Worm (Caenorhabditis elegans) whole organism, young adult: ENCODE data around the gene F41G3.21.

Experiments
- B0261.1 ChIP-seq: sonication (generic microtip); optimal IDR thresholded peaks from 2 replicates; lab custom pipeline; 2016; ENCODE audit warnings: mild to moderate bottlenecking, missing genetic modification characterization, moderate library complexity, missing compliant biosample characterization
- F37B4.10 ChIP-seq: fragments of 200-800 bp; sonication (Bioruptor generic); IDR thresholded peaks from 2 replicates; pipeline ENCODE4 v1.3.6; 2022; ENCODE audit warnings: missing genetic modification characterization, missing compliant biosample characterization
- F55B11.4 ChIP-seq: sonication (generic microtip); optimal IDR thresholded peaks from 2 replicates; lab custom pipeline; 2016; ENCODE audit warnings: missing compliant biosample characterization, missing genetic modification characterization, borderline replicate concordance; ENCODE audit not compliant: insufficient read depth
- F57A8.1 ChIP-seq: fragments of 200-800 bp; sonication (Bioruptor generic); optimal IDR thresholded peaks from 2 replicates; lab custom pipeline; 2018; ENCODE audit warnings: mild to moderate bottlenecking, missing genetic modification characterization, moderate library complexity, missing compliant biosample characterization
- aptf-2 ChIP-seq: fragments of 200-800 bp; sonication (Bioruptor generic); conservative IDR thresholded peaks from 2 replicates; pipeline ENCODE4 v1.3.6; 2022; ENCODE audit warnings: missing genetic modification reagents, missing genetic modification characterization, missing compliant biosample characterization
- bed-2 ChIP-seq: fragments of 200-800 bp; sonication (Bioruptor generic); IDR thresholded peaks from 2 replicates; pipeline ENCODE4 v1.3.6; 2022; ENCODE audit warnings: missing genetic modification reagents, missing genetic modification characterization, missing compliant biosample characterization
- ceh-40 ChIP-seq: fragments of 200-800 bp; sonication (Bioruptor generic); IDR thresholded peaks from 2 replicates; pipeline ENCODE4 v1.3.6; 2022; ENCODE audit warnings: missing genetic modification characterization, missing compliant biosample characterization
- ceh-79 ChIP-seq: sonication (generic microtip); optimal IDR thresholded peaks from 2 replicates; lab custom pipeline; 2017; ENCODE audit warnings: mild to moderate bottlenecking, missing genetic modification characterization, missing compliant biosample characterization
- efl-1 ChIP-seq: fragments of 150-350 bp; optimal IDR thresholded peaks from 2 replicates; lab custom pipeline; 2014; ENCODE audit warnings: missing biosample characterization, missing genetic modification reagents, missing genetic modification characterization
- egl-44 ChIP-seq: fragments of 200-800 bp; sonication (Bioruptor generic); IDR thresholded peaks from 2 replicates; pipeline ENCODE4 v1.3.6; 2022; ENCODE audit warnings: missing genetic modification reagents, missing genetic modification characterization, missing compliant biosample characterization
- fkh-3 ChIP-seq: sonication (generic microtip); optimal IDR thresholded peaks from 2 replicates; lab custom pipeline; 2016; ENCODE audit warnings: mild to moderate bottlenecking, missing genetic modification characterization, missing compliant biosample characterization
- gei-17 ChIP-seq: fragments of 200-800 bp; sonication (Bioruptor generic); optimal IDR thresholded peaks from 2 replicates; lab custom pipeline; 2018; ENCODE audit warnings: mild to moderate bottlenecking, missing genetic modification characterization, missing compliant biosample characterization
- hmg-1.2 ChIP-seq: fragments of 200-800 bp; sonication (Bioruptor generic); IDR thresholded peaks from 2 replicates; pipeline ENCODE4 v1.3.6; 2022; ENCODE audit warnings: missing genetic modification reagents, missing genetic modification characterization, missing compliant biosample characterization
- hmg-20 ChIP-seq: fragments of 200-800 bp; sonication (Bioruptor generic); IDR thresholded peaks from 2 replicates; pipeline ENCODE4 v1.3.6; 2022; ENCODE audit warnings: missing genetic modification reagents, missing genetic modification characterization, missing compliant biosample characterization
- let-607 ChIP-seq, 2 experiments: fragments of 200-800 bp in 1 of 2; sonication (Bioruptor generic) in 1 of 2; sonication (generic microtip) in 1 of 2; optimal IDR thresholded peaks; 2 replicates each; lab custom pipeline; 2016 to 2018; ENCODE audit warnings: mild to moderate bottlenecking in 2 of 2, missing compliant biosample characterization in 2 of 2, missing genetic modification characterization in 2 of 2, moderate library complexity in 2 of 2, missing genotype in 1 of 2
- lin-26 ChIP-seq: fragments of 200-800 bp; sonication (Bioruptor generic); IDR thresholded peaks from 2 replicates; pipeline ENCODE4 v1.3.6; 2022; ENCODE audit warnings: missing genetic modification reagents, missing genetic modification characterization, missing compliant biosample characterization
- lsy-27 ChIP-seq: sonication (generic microtip); optimal IDR thresholded peaks from 2 replicates; lab custom pipeline; 2017; ENCODE audit warnings: missing genetic modification characterization, mild to moderate bottlenecking, missing compliant biosample characterization, antibody characterized with exemption, missing genotype, borderline replicate concordance; ENCODE audit not compliant: insufficient read depth
- nhr-120 ChIP-seq: fragments of 200-800 bp; sonication (Bioruptor generic); IDR thresholded peaks from 2 replicates; pipeline ENCODE4 v1.3.6; 2022; ENCODE audit warnings: missing genetic modification characterization, missing compliant biosample characterization
- nhr-80 ChIP-seq: sonication (generic microtip); optimal IDR thresholded peaks from 2 replicates; lab custom pipeline; 2016; ENCODE audit warnings: missing genetic modification characterization, missing compliant biosample characterization
- rcor-1 ChIP-seq: fragments of 200-800 bp; sonication (Bioruptor generic); IDR thresholded peaks from 2 replicates; pipeline ENCODE4 v1.3.6; 2022; ENCODE audit warnings: missing genetic modification reagents, missing genetic modification characterization, missing compliant biosample characterization
- repo-1 ChIP-seq: sonication (generic microtip); optimal IDR thresholded peaks from 2 replicates; lab custom pipeline; 2017; ENCODE audit warnings: mild to moderate bottlenecking, missing genetic modification characterization, missing compliant biosample characterization
- rpc-1 ChIP-seq, 2 experiments: fragments of 150-350 bp in 1 of 2; sonication (generic microtip) in 1 of 2; optimal IDR thresholded peaks; 2 replicates each; lab custom pipeline; 2014 to 2018; ENCODE audit warnings: missing biosample characterization in 1 of 2, missing genetic modification characterization in 1 of 2, missing genetic modification reagents in 1 of 2, missing genotype in 1 of 2
- snpc-1.1 ChIP-seq: sonication (generic microtip); optimal IDR thresholded peaks from 2 replicates; lab custom pipeline; 2017; ENCODE audit warnings: missing genetic modification characterization, mild to moderate bottlenecking, missing compliant biosample characterization, antibody characterized with exemption, moderate library complexity, missing genotype, missing genetic modification reagents; ENCODE audit not compliant: insufficient read depth
- somi-1 ChIP-seq: fragments of 200-800 bp; sonication (Bioruptor generic); optimal IDR thresholded peaks from 2 replicates; lab custom pipeline; 2018; ENCODE audit warnings: mild to moderate bottlenecking, missing genetic modification characterization, missing compliant biosample characterization
- tbp1 ChIP-seq: fragments of 200-800 bp; sonication (Bioruptor generic); optimal IDR thresholded peaks from 2 replicates; lab custom pipeline; 2018; ENCODE audit warnings: mild to moderate bottlenecking, missing genetic modification characterization, missing compliant biosample characterization
- tbx-9 ChIP-seq: sonication (generic microtip); optimal IDR thresholded peaks from 2 replicates; lab custom pipeline; 2016; ENCODE audit warnings: borderline replicate concordance, missing genetic modification characterization, inconsistent platforms, missing compliant biosample characterization
- tlf-1 ChIP-seq: fragments of 200-800 bp; sonication (Bioruptor generic); optimal IDR thresholded peaks from 2 replicates; lab custom pipeline; 2018; ENCODE audit warnings: mild to moderate bottlenecking, missing genetic modification characterization, missing compliant biosample characterization
- unc-62 ChIP-seq: fragments of 150-350 bp; optimal IDR thresholded peaks from 2 replicates; lab custom pipeline; 2014; ENCODE audit warnings: missing biosample characterization, missing genetic modification reagents, missing genetic modification characterization
- xnd-1 ChIP-seq: sonication (generic microtip); optimal IDR thresholded peaks from 2 replicates; lab custom pipeline; 2016; ENCODE audit warnings: missing genotype, missing genetic modification reagents, missing genetic modification characterization, missing compliant biosample characterization
- zim-3 ChIP-seq: sonication (generic microtip); optimal IDR thresholded peaks from 2 replicates; lab custom pipeline; 2017; ENCODE audit warnings: mild to moderate bottlenecking, missing genetic modification characterization, moderate library complexity, missing compliant biosample characterization
- ztf-3 ChIP-seq: fragments of 200-800 bp; sonication (Bioruptor generic); optimal IDR thresholded peaks from 2 replicates; lab custom pipeline; 2018; ENCODE audit warnings: mild to moderate bottlenecking, missing genetic modification characterization, missing compliant biosample characterization
- ztf-6 ChIP-seq: fragments of 200-800 bp; sonication (Bioruptor generic); IDR thresholded peaks from 2 replicates; pipeline ENCODE4 v1.3.6; 2022; ENCODE audit warnings: missing genetic modification reagents, missing genetic modification characterization, missing compliant biosample characterization

F41G3.21 gene

ce11 chrII:6752850-6753249 lies at the start of gene F41G3.21:
F41G3.21 (minus strand) TSS chrII:6752950.
- TF ChIP-seq tbx-9, result no peak
- TF ChIP-seq lsy-27 (tag; lab: Kevin White, UChicago), result no peak
- no peak for TF ChIP-seq efl-1 (GFP tag; lab: Kevin White, UChicago)
- TF ChIP-seq F37B4.10 (GFP tag; lab: Robert Waterston, UW), result no peak
- TF ChIP-seq somi-1, result no peak
- no peak for TF ChIP-seq hmg-20 (GFP tag; lab: Robert Waterston, UW)
- TF ChIP-seq nhr-120 (GFP tag; lab: Robert Waterston, UW), result no peak
- no peak for TF ChIP-seq egl-44
- TF ChIP-seq rcor-1 (GFP tag; lab: Robert Waterston, UW), result no peak
- TF ChIP-seq, all 124 proteins: peak for 0

- TF ChIP-seq unc-62 (GFP tag; lab: Kevin White, UChicago) (no peak), snpc-1.1 (tag; lab: Kevin White, UChicago) (no peak), aptf-2 (GFP tag; lab: Robert Waterston, UW) (no peak), xnd-1 (no peak), let-607 (tag; optimal IDR thresholded peaks at IDR 0.05; lab: Kevin White, UChicago) (no peak), F57A8.1 (GFP tag; lab: Kevin White, UChicago) (no peak), ceh-79 (tag; lab: Kevin White, UChicago) (no peak), ceh-40 (GFP tag; lab: Robert Waterston, UW) (no peak), repo-1 (tag; lab: Kevin White, UChicago) (no peak), tlf-1 (GFP tag; lab: Kevin White, UChicago) (no peak), ztf-3 (GFP tag; lab: Kevin White, UChicago) (no peak), zim-3 (tag; lab: Kevin White, UChicago) (no peak), fkh-3 (tag; lab: Kevin White, UChicago) (no peak), gei-17 (no peak), F55B11.4 (no peak)
Measured at ce11 chrII:6801262-6801661, 48.5 kb upstream of the F41G3.21 start.

- TF ChIP-seq bed-2 (no peak), hmg-1.2 (GFP tag; lab: Robert Waterston, UW) (peak; percentile 46; the same call in 1 of the 2 replicates), ztf-6 (GFP tag; lab: Robert Waterston, UW) (no peak), nhr-80 (tag; lab: Kevin White, UChicago) (peak; percentile 83)
Measured at ce11 chrII:6800104-6800711, 47.5 kb upstream of the F41G3.21 start, which contains the start of gene F31E8.4. F31E8.4 (minus strand) TSS chrII:6800154.

- TF ChIP-seq rpc-1 (optimal IDR thresholded peaks at IDR 0.05; lab: Kevin White, UChicago) (peak; percentile 22), rpc-1 (tag; optimal IDR thresholded peaks at IDR 0.05; lab: Kevin White, UChicago) (peak; percentile 55), B0261.1 (tag; lab: Kevin White, UChicago) (peak; percentile 60), hmg-1.2 (GFP tag; lab: Robert Waterston, UW) (peak; percentile 25; the same call in 1 of the 2 replicates), lin-26 (GFP tag; lab: Robert Waterston, UW) (peak; percentile 73; the same call in 1 of the 2 replicates), tbp1 (peak; percentile 81)
Measured at ce11 chrII:6797771-6798440, 45.2 kb upstream of the F41G3.21 start.
